Fruit fly (Drosophila melanogaster) whole organism, embryonic: ENCODE data around the gene CG8668.

ENCODE experiments used
- Awh ChIP-seq: fragments of 200-800 bp; sonication (Bioruptor generic); IDR thresholded peaks from 2 replicates; pipeline ENCODE4, ENCODE4 v1.3.6; 2022; ENCODE audit warnings: missing biosample characterization, missing genetic modification characterization
- BtbVII ChIP-seq: fragments of 200-800 bp; sonication (Bioruptor generic); optimal IDR thresholded peaks from 3 replicates; lab custom pipeline; 2017; ENCODE audit warnings: missing biosample characterization, mild to moderate bottlenecking, missing genetic modification characterization
- CG10979 ChIP-seq: fragments of 200-800 bp; sonication (Bioruptor generic); optimal IDR thresholded peaks from 2 replicates; lab custom pipeline; 2018; ENCODE audit warnings: missing biosample characterization, mild to moderate bottlenecking, missing genetic modification characterization, moderate library complexity
- CG11560 ChIP-seq: fragments of 200-800 bp; sonication (Bioruptor generic); IDR thresholded peaks from 3 replicates; pipeline ENCODE4 v1.3.6; 2022; ENCODE audit warnings: missing biosample characterization, missing genetic modification characterization
- CG1233 ChIP-seq: fragments of 200-800 bp; sonication (Bioruptor generic); optimal IDR thresholded peaks from 4 replicates; lab custom pipeline; 2018; ENCODE audit warnings: missing biosample characterization, mild to moderate bottlenecking, missing genetic modification characterization
- CG12769 ChIP-seq: fragments of 200-800 bp; sonication (Bioruptor generic); optimal IDR thresholded peaks from 2 replicates; lab custom pipeline; 2019; ENCODE audit warnings: missing biosample characterization, mild to moderate bottlenecking, missing genetic modification characterization, moderate library complexity
- CG13624 ChIP-seq: fragments of 200-800 bp; sonication (Bioruptor generic); optimal IDR thresholded peaks from 2 replicates; lab custom pipeline; 2016; ENCODE audit warnings: missing biosample characterization, missing genetic modification characterization
- CG15479 ChIP-seq: fragments of 200-800 bp; sonication (Bioruptor generic); optimal IDR thresholded peaks from 3 replicates; lab custom pipeline; 2019; ENCODE audit warnings: missing biosample characterization, mild to moderate bottlenecking, missing genetic modification characterization, moderate library complexity
- CG15601 ChIP-seq: fragments of 200-800 bp; sonication (Bioruptor generic); optimal IDR thresholded peaks from 3 replicates; lab custom pipeline; 2019; ENCODE audit warnings: missing biosample characterization, mild to moderate bottlenecking, missing genetic modification characterization, moderate library complexity
- CG18262 ChIP-seq: fragments of 200-800 bp; optimal IDR thresholded peaks from 3 replicates; lab custom pipeline; 2019; ENCODE audit warnings: missing biosample characterization, mild to moderate bottlenecking, missing genetic modification characterization, moderate library complexity
- CG2712 ChIP-seq: fragments of 200-800 bp; optimal IDR thresholded peaks from 3 replicates; lab custom pipeline; 2019; ENCODE audit warnings: missing biosample characterization, mild to moderate bottlenecking, missing genetic modification characterization, moderate library complexity
- CG31441 ChIP-seq: fragments of 200-800 bp; sonication (Bioruptor generic); IDR thresholded peaks from 2 replicates; pipeline ENCODE4 v1.3.6; 2022; ENCODE audit warnings: missing biosample characterization, missing genetic modification characterization
- CG34376 ChIP-seq: fragments of 200-800 bp; sonication (Bioruptor generic); optimal IDR thresholded peaks from 2 replicates; lab custom pipeline; 2018; ENCODE audit warnings: missing biosample characterization, mild to moderate bottlenecking, missing genetic modification characterization
- CG7372 ChIP-seq: fragments of 200-800 bp; sonication (Bioruptor generic); IDR thresholded peaks from 2 replicates; pipeline ENCODE4 v1.3.6; 2022; ENCODE audit warnings: missing biosample characterization, missing genetic modification characterization
- CG7745 ChIP-seq: fragments of 200-800 bp; sonication (Bioruptor generic); optimal IDR thresholded peaks from 2 replicates; lab custom pipeline; 2018; ENCODE audit warnings: missing biosample characterization, mild to moderate bottlenecking, missing genetic modification characterization, moderate library complexity
- CG8388 ChIP-seq: fragments of 200-800 bp; sonication (Bioruptor generic); optimal IDR thresholded peaks from 2 replicates; lab custom pipeline; 2019; ENCODE audit warnings: missing biosample characterization, mild to moderate bottlenecking, missing genetic modification characterization, moderate library complexity
- CG8478 ChIP-seq: fragments of >200 bp; optimal IDR thresholded peaks from 2 replicates; lab custom pipeline; 2018
- Camta ChIP-seq: fragments of 200-800 bp; sonication (Bioruptor generic); optimal IDR thresholded peaks from 2 replicates; lab custom pipeline; 2016; ENCODE audit warnings: missing biosample characterization, missing genetic modification characterization
- CkIIα-i1 ChIP-seq: fragments of 200-800 bp; sonication (Bioruptor generic); IDR thresholded peaks from 2 replicates; pipeline ENCODE4 v1.3.6; 2022; ENCODE audit warnings: missing biosample characterization, missing genetic modification characterization
- Dfd ChIP-seq, 2 experiments: fragments of >200 bp; optimal IDR thresholded peaks; 2 replicates each; lab custom pipeline; 2017; ENCODE audit warnings: missing biosample characterization in 2 of 2, missing genetic modification characterization in 2 of 2
- Dip3 ChIP-seq: fragments of 200-800 bp; sonication (Bioruptor generic); optimal IDR thresholded peaks from 3 replicates; lab custom pipeline; 2016; ENCODE audit warnings: missing biosample characterization, missing genetic modification characterization
- Drgx ChIP-seq: fragments of 200-800 bp; sonication (Bioruptor generic); IDR thresholded peaks from 2 replicates; pipeline ENCODE4 v1.3.6; 2022; ENCODE audit warnings: missing biosample characterization, missing genetic modification characterization
- Hr39 ChIP-seq: fragments of >200 bp; optimal IDR thresholded peaks from 2 replicates; lab custom pipeline; 2017
- Hr51 ChIP-seq, 2 experiments: fragments of 200-800 bp; sonication (Bioruptor generic); optimal IDR thresholded peaks; 2 replicates in 1 of 2; 3 replicates in 1 of 2; lab custom pipeline; 2016 to 2018; ENCODE audit warnings: missing biosample characterization in 2 of 2, missing genetic modification characterization in 2 of 2, mild to moderate bottlenecking in 1 of 2, moderate library complexity in 1 of 2
- Med ChIP-seq: fragments of 200-800 bp; sonication (Bioruptor generic); peaks from one replicate; lab custom pipeline; 2016; ENCODE audit warnings: missing biosample characterization, missing genetic modification characterization, mild to moderate bottlenecking, inconsistent platforms, moderate library complexity
- Oli ChIP-seq: fragments of 200-800 bp; sonication (Bioruptor generic); optimal IDR thresholded peaks from 2 replicates; lab custom pipeline; 2018; ENCODE audit warnings: missing biosample characterization, mild to moderate bottlenecking, missing genetic modification characterization, moderate library complexity
- PHDP ChIP-seq: fragments of 200-800 bp; sonication (Bioruptor generic); optimal IDR thresholded peaks from 3 replicates; lab custom pipeline; 2018; ENCODE audit warnings: missing biosample characterization, mild to moderate bottlenecking, missing genetic modification characterization, moderate library complexity
- Sin3A ChIP-seq: fragments of >200 bp; optimal IDR thresholded peaks from 2 replicates; lab custom pipeline; 2018
- TFAM ChIP-seq: fragments of 200-800 bp; sonication (Bioruptor generic); optimal IDR thresholded peaks from 2 replicates; lab custom pipeline; 2017; ENCODE audit warnings: missing biosample characterization, missing genetic modification characterization, inconsistent platforms
- Taf1 ChIP-seq: fragments of 200-800 bp; sonication (Bioruptor generic); IDR thresholded peaks from 2 replicates; pipeline ENCODE4 v1.3.6; 2022; ENCODE audit warnings: missing biosample characterization, missing genetic modification characterization
- Trl ChIP-seq, 3 experiments: fragments of >200 bp in 2 of 3; fragments of 200-800 bp in 1 of 3; sonication (Bioruptor generic) in 1 of 3; optimal IDR thresholded peaks; 2 replicates in 1 of 3; 3 replicates in 2 of 3; lab custom pipeline; 2016 to 2017; ENCODE audit warnings: missing biosample characterization in 1 of 3, missing genetic modification characterization in 1 of 3
- Xrp1 ChIP-seq: fragments of 200-800 bp; sonication (Bioruptor generic); IDR thresholded peaks from 2 replicates; pipeline ENCODE4 v1.3.6; 2022; ENCODE audit warnings: missing biosample characterization, missing genetic modification characterization
- bbx ChIP-seq: fragments of 200-800 bp; sonication (Bioruptor generic); IDR thresholded peaks from 2 replicates; pipeline ENCODE4 v1.3.6; 2022; ENCODE audit warnings: missing biosample characterization, missing genetic modification characterization; ENCODE audit not compliant: partially characterized antibody
- ci ChIP-seq: fragments of 200-800 bp; sonication (Bioruptor generic); IDR thresholded peaks from 3 replicates; pipeline ENCODE4 v1.3.6; 2022; ENCODE audit warnings: missing biosample characterization, missing genetic modification characterization
- ems ChIP-seq: fragments of 200-800 bp; sonication (Bioruptor generic); optimal IDR thresholded peaks from 3 replicates; lab custom pipeline; 2016; ENCODE audit warnings: missing biosample characterization, missing genetic modification characterization
- grau ChIP-seq: fragments of 200-800 bp; optimal IDR thresholded peaks from 3 replicates; lab custom pipeline; 2019; ENCODE audit warnings: missing biosample characterization, mild to moderate bottlenecking, missing genetic modification characterization, moderate library complexity
- insv ChIP-seq, 2 experiments: fragments of 200-800 bp; sonication (Bioruptor generic); optimal IDR thresholded peaks; 3 replicates each; lab custom pipeline; 2016 to 2018; ENCODE audit warnings: missing biosample characterization in 2 of 2, missing genetic modification characterization in 2 of 2
- klu ChIP-seq: fragments of 200-800 bp; sonication (Bioruptor generic); IDR thresholded peaks from 2 replicates; pipeline ENCODE4 v1.3.6; 2022; ENCODE audit warnings: missing biosample characterization, missing genetic modification characterization
- lbe ChIP-seq: fragments of 200-800 bp; sonication (Bioruptor generic); optimal IDR thresholded peaks from 2 replicates; lab custom pipeline; 2016; ENCODE audit warnings: missing biosample characterization, mild to moderate bottlenecking, missing genetic modification characterization
- mirr ChIP-seq: fragments of 200-800 bp; sonication (Bioruptor generic); optimal IDR thresholded peaks from 3 replicates; lab custom pipeline; 2018; ENCODE audit warnings: missing biosample characterization, mild to moderate bottlenecking, missing genetic modification characterization
- nerfin-1 ChIP-seq: fragments of 200-800 bp; sonication (Bioruptor generic); optimal IDR thresholded peaks from 3 replicates; lab custom pipeline; 2019; ENCODE audit warnings: missing biosample characterization, mild to moderate bottlenecking, missing genetic modification characterization, moderate library complexity
- onecut ChIP-seq: fragments of 200-800 bp; sonication (Bioruptor generic); IDR thresholded peaks from 2 replicates; pipeline ENCODE4 v1.3.6; 2022; ENCODE audit warnings: missing biosample characterization, missing genetic modification characterization
- ranshi ChIP-seq: fragments of 200-800 bp; sonication (Bioruptor generic); IDR thresholded peaks from 2 replicates; pipeline ENCODE4 v1.3.6; 2022; ENCODE audit warnings: missing biosample characterization, missing genetic modification characterization
- zfh1 ChIP-seq: fragments of 200-800 bp; sonication (Bioruptor generic); IDR thresholded peaks from 3 replicates; pipeline ENCODE4 v1.3.6; 2022; ENCODE audit warnings: missing biosample characterization, missing genetic modification characterization

CG8668 gene

DNA sequence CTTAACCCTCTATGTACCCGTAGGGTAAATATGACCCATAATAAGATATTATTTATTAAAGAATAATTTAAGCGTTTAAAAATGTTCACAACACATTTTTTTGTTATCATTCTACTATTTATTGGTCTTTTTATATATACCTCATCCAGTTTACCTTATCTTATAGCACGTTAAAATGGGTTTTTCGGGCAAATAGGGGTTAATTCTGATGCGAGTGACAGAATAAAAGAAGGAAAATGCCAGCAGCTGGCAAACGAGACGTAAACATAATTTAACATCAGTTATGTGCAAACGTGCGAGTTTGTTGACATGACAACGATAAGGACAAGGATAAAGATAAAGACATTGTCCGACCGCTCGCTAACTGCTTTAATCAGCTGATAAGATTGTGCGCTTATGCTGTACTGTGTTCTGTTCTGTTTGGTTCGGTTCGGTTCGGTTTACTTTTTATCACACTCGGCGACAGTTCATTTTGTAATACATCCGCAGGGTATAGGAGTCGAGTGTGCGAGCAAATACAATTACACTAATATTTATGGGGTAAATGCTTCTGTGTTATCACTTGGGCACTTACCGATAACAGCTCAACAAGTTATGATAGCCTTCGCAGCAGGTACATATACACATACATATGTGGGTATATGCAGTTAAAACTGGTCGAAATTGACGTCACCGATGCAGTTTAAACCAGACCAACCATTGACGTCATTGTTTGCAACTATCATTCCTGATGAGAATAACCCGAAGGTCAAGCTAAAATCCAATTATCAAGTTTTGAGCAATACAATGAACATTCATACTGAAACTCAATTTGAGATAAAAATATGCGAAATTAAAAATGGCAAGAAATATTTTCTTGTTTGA lies 26.1 kb upstream of the CG8668 start (continued):
- no peak for TF ChIP-seq klu (GFP tag; lab: Robert Waterston, UW)
- peak; percentile 99 for TF ChIP-seq CG15479 (GFP tag; lab: Kevin White, UChicago)
- peak; percentile 99 for TF ChIP-seq mirr (GFP tag; lab: Kevin White, UChicago)
- peak; percentile 45 for TF ChIP-seq PHDP
- no peak for TF ChIP-seq CG7745 (tag; lab: Kevin White, UChicago)
- TF ChIP-seq bbx (GFP tag; lab: Robert Waterston, UW) = no peak
- peak; percentile 31 for TF ChIP-seq CG15601 (tag; lab: Kevin White, UChicago)
- peak; percentile 97 for TF ChIP-seq CG34376 (GFP tag; lab: Kevin White, UChicago)
- TF ChIP-seq lbe = peak; percentile 44
- TF ChIP-seq Dip3 = no peak
- peak; percentile 14; the same call in 1 of the 2 replicates for TF ChIP-seq Taf1
- no peak for TF ChIP-seq CG1233 (GFP tag; lab: Kevin White, UChicago)
- TF ChIP-seq BtbVII (GFP tag; lab: Kevin White, UChicago) = peak; percentile 65
- TF ChIP-seq CG11560 (tag; lab: Robert Waterston, UW) = no peak
- no peak for TF ChIP-seq CG7372
- TF ChIP-seq Drgx (GFP tag; lab: Robert Waterston, UW) = peak; percentile 26; the same call in 1 of the 2 replicates
- peak; percentile 7; the same call in 1 of the 2 replicates for TF ChIP-seq onecut (GFP tag; lab: Robert Waterston, UW)
- TF ChIP-seq ci (GFP tag; lab: Robert Waterston, UW) = peak; percentile 54; the same call in 1 of the 3 replicates
- TF ChIP-seq CG31441 (GFP tag; lab: Robert Waterston, UW) = 0 out of 2 replicates have a peak, but pooled peaks have one; percentile 38
- TF ChIP-seq nerfin-1 (tag; lab: Kevin White, UChicago) = no peak
- peak; percentile 41 for TF ChIP-seq grau (tag; lab: Kevin White, UChicago)
- TF ChIP-seq CG2712 (tag; lab: Kevin White, UChicago) = peak; percentile 23
- peak in 1 of 2 experiments; percentile 45 for TF ChIP-seq Hr51 (GFP tag; optimal IDR thresholded peaks at IDR 0.05; lab: Kevin White, UChicago)
- TF ChIP-seq Awh (GFP tag; lab: Robert Waterston, UW) = peak; percentile 29; the same call in 1 of the 2 replicates
- peak; percentile 22 for TF ChIP-seq Oli (tag; lab: Kevin White, UChicago)
- peak; percentile 4 for TF ChIP-seq CG10979 (tag; lab: Kevin White, UChicago)
- peak; percentile 61 for TF ChIP-seq CG18262 (tag; lab: Kevin White, UChicago)
- 0 out of 2 replicates have a peak, but pooled peaks have one; percentile 27 for TF ChIP-seq Xrp1 (GFP tag; lab: Robert Waterston, UW)
- TF ChIP-seq CG12769 (tag; lab: Kevin White, UChicago) = no peak

DNA sequence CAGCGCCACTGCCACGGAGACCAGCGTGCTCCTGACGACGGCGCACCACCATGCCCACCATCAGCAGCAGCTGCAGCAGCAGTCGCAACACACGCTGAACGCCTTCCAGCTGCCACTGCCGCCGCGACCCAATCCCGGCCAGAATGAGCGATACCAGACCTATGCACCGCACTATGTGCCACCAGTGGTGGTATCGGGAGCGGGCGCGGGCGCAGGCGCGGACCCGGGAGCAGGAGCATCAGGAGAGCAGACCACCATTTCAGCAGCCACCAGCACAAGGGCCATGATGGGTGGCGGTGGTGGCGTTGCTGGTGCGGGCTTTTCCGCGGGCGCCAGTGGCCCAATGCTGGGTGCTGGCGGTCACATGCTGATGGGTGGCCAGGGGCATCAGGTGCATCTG lies 23.7 kb upstream of the CG8668 start:
- TF ChIP-seq Camta (no peak), ranshi (GFP tag; lab: Robert Waterston, UW) (no peak), ems (GFP tag; lab: Kevin White, UChicago) (no peak), Dfd (GFP tag; optimal IDR thresholded peaks at IDR 0.05; lab: Kevin White, UChicago) (no peak), CG8478 (lab: Kevin White, UChicago) (peak; percentile 85), Hr39 (lab: Kevin White, UChicago) (peak; percentile 100), zfh1 (GFP tag; lab: Robert Waterston, UW) (no peak), Sin3A (lab: Kevin White, UChicago) (no peak), Trl (optimal IDR thresholded peaks at IDR 0.05; lab: Kevin White, UChicago) (peak; percentile 21 to 44), Trl (GFP tag; optimal IDR thresholded peaks at IDR 0.05; lab: Kevin White, UChicago) (no peak), CkIIα-i1 (GFP tag; lab: Robert Waterston, UW) (0 out of 2 replicates have a peak, but pooled peaks have one; percentile 21), Med (GFP tag; lab: Kevin White, UChicago) (peak; percentile 76), insv (GFP tag; optimal IDR thresholded peaks at IDR 0.05; lab: Kevin White, UChicago) (no peak), CG8388 (GFP tag; lab: Kevin White, UChicago) (no peak), CG7745 (tag; lab: Kevin White, UChicago) (no peak), CG13624 (GFP tag; lab: Kevin White, UChicago) (no peak), TFAM (GFP tag; lab: Kevin White, UChicago) (no peak)
